Worm (Caenorhabditis elegans) whole organism, young adult: ENCODE measurements around the gene aqp-1.

ENCODE experiments used
- F37B4.10 ChIP-seq: fragments of 200-800 bp; sonication (Bioruptor generic); IDR thresholded peaks from 2 replicates; pipeline ENCODE4 v1.3.6; 2022; ENCODE audit warnings: missing genetic modification characterization, missing compliant biosample characterization
- F39B2.1 ChIP-seq: fragments of 200-800 bp; sonication (Bioruptor generic); IDR thresholded peaks from 2 replicates; pipeline ENCODE4 v1.3.6; 2022; ENCODE audit warnings: missing genetic modification reagents, missing genetic modification characterization, missing compliant biosample characterization
- F55B11.4 ChIP-seq: sonication (generic microtip); optimal IDR thresholded peaks from 2 replicates; lab custom pipeline; 2016; ENCODE audit warnings: missing compliant biosample characterization, missing genetic modification characterization, borderline replicate concordance; ENCODE audit not compliant: insufficient read depth
- F57C9.4 ChIP-seq: sonication (generic microtip); optimal IDR thresholded peaks from 2 replicates; lab custom pipeline; 2017; ENCODE audit warnings: mild to moderate bottlenecking, missing genetic modification characterization, missing compliant biosample characterization
- Y53G8AR.9 ChIP-seq: fragments of 200-800 bp; sonication (Bioruptor generic); conservative IDR thresholded peaks from 2 replicates; pipeline ENCODE4 v1.3.6; 2022; ENCODE audit warnings: missing genetic modification reagents, missing genetic modification characterization, missing compliant biosample characterization
- Y56A3A.18 ChIP-seq: fragments of 200-800 bp; sonication (Bioruptor generic); IDR thresholded peaks from 2 replicates; pipeline ENCODE4 v1.3.6; 2022; ENCODE audit warnings: missing genetic modification reagents, missing genetic modification characterization, missing compliant biosample characterization
- Y67H2A.10 ChIP-seq: fragments of 200-800 bp; sonication (Bioruptor generic); conservative IDR thresholded peaks from 2 replicates; pipeline ENCODE4 v1.3.6; 2022; ENCODE audit warnings: missing genetic modification reagents, missing genetic modification characterization, missing compliant biosample characterization
- Y95B8A.8 ChIP-seq: fragments of 200-800 bp; sonication (Bioruptor generic); IDR thresholded peaks from 2 replicates; pipeline ENCODE4 v1.3.6; 2022; ENCODE audit warnings: missing genetic modification reagents, missing genetic modification characterization, missing compliant biosample characterization
- akir-1 ChIP-seq: fragments of 200-800 bp; sonication (Bioruptor generic); optimal IDR thresholded peaks from 2 replicates; lab custom pipeline; 2018; ENCODE audit warnings: mild to moderate bottlenecking, missing genetic modification characterization, moderate library complexity, missing compliant biosample characterization
- athp-1 ChIP-seq: sonication (generic microtip); optimal IDR thresholded peaks from 2 replicates; lab custom pipeline; 2017; ENCODE audit warnings: mild to moderate bottlenecking, missing genetic modification characterization, missing compliant biosample characterization
- ceh-27 ChIP-seq: fragments of 200-800 bp; sonication (Bioruptor generic); optimal IDR thresholded peaks from 2 replicates; lab custom pipeline; 2018; ENCODE audit warnings: mild to moderate bottlenecking, missing genetic modification characterization, moderate library complexity, missing compliant biosample characterization
- ceh-91 ChIP-seq: fragments of 200-800 bp; sonication (Bioruptor generic); IDR thresholded peaks from 2 replicates; pipeline ENCODE4 v1.3.6; 2022; ENCODE audit warnings: missing genetic modification reagents, missing genetic modification characterization, missing compliant biosample characterization
- chd-7 ChIP-seq: sonication (generic microtip); optimal IDR thresholded peaks from 2 replicates; lab custom pipeline; 2016; ENCODE audit warnings: mild to moderate bottlenecking, missing genetic modification characterization, moderate library complexity, missing compliant biosample characterization
- egrh-3 ChIP-seq: fragments of 200-800 bp; sonication (Bioruptor generic); IDR thresholded peaks from 2 replicates; pipeline ENCODE4 v1.3.6; 2022; ENCODE audit warnings: missing genetic modification reagents, missing genetic modification characterization, missing compliant biosample characterization
- ets-4 ChIP-seq: fragments of 200-800 bp; sonication (Bioruptor generic); optimal IDR thresholded peaks from 2 replicates; lab custom pipeline; 2018; ENCODE audit warnings: mild to moderate bottlenecking, missing genetic modification characterization, missing compliant biosample characterization
- gei-17 ChIP-seq: fragments of 200-800 bp; sonication (Bioruptor generic); optimal IDR thresholded peaks from 2 replicates; lab custom pipeline; 2018; ENCODE audit warnings: mild to moderate bottlenecking, missing genetic modification characterization, missing compliant biosample characterization
- him-1 ChIP-seq: sonication (generic microtip); optimal IDR thresholded peaks from 2 replicates; lab custom pipeline; 2016; ENCODE audit warnings: missing genotype, missing genetic modification reagents, missing genetic modification characterization, missing compliant biosample characterization
- hlh-26 ChIP-seq: fragments of 200-800 bp; sonication (Bioruptor generic); conservative IDR thresholded peaks from 2 replicates; pipeline ENCODE4 v1.3.6; 2022; ENCODE audit warnings: missing genetic modification reagents, missing genetic modification characterization, missing compliant biosample characterization
- hmg-1.2 ChIP-seq: fragments of 200-800 bp; sonication (Bioruptor generic); IDR thresholded peaks from 2 replicates; pipeline ENCODE4 v1.3.6; 2022; ENCODE audit warnings: missing genetic modification reagents, missing genetic modification characterization, missing compliant biosample characterization
- hsf-1 ChIP-seq: fragments of 200-800 bp; sonication (Bioruptor generic); IDR thresholded peaks from 2 replicates; pipeline ENCODE4 v1.3.6; 2022; ENCODE audit warnings: missing genetic modification reagents, missing genetic modification characterization, missing compliant biosample characterization
- let-526 ChIP-seq: fragments of 200-800 bp; sonication (Bioruptor generic); IDR thresholded peaks from 2 replicates; pipeline ENCODE4 v1.3.6; 2022; ENCODE audit warnings: missing genetic modification reagents, missing genetic modification characterization, missing compliant biosample characterization
- let-607 ChIP-seq, 2 experiments: fragments of 200-800 bp in 1 of 2; sonication (Bioruptor generic) in 1 of 2; sonication (generic microtip) in 1 of 2; optimal IDR thresholded peaks; 2 replicates each; lab custom pipeline; 2016 to 2018; ENCODE audit warnings: mild to moderate bottlenecking in 2 of 2, missing compliant biosample characterization in 2 of 2, missing genetic modification characterization in 2 of 2, moderate library complexity in 2 of 2, missing genotype in 1 of 2
- lin-35 ChIP-seq, 3 experiments: fragments of 150-350 bp in 2 of 3; sonication (generic microtip) in 1 of 3; optimal IDR thresholded peaks; 2 replicates each; lab custom pipeline; 2014 to 2018; ENCODE audit warnings: missing biosample characterization in 3 of 3, missing genetic modification characterization in 3 of 3, missing genetic modification reagents in 3 of 3
- lin-40 ChIP-seq: sonication (generic microtip); optimal IDR thresholded peaks from 2 replicates; lab custom pipeline; 2016; ENCODE audit warnings: missing genetic modification characterization, mild to moderate bottlenecking, missing compliant biosample characterization, missing genotype, missing genetic modification reagents
- lsy-27 ChIP-seq: sonication (generic microtip); optimal IDR thresholded peaks from 2 replicates; lab custom pipeline; 2017; ENCODE audit warnings: missing genetic modification characterization, mild to moderate bottlenecking, missing compliant biosample characterization, antibody characterized with exemption, missing genotype, borderline replicate concordance; ENCODE audit not compliant: insufficient read depth
- madf-10 ChIP-seq: sonication (generic microtip); optimal IDR thresholded peaks from 2 replicates; lab custom pipeline; 2016; ENCODE audit warnings: mild to moderate bottlenecking, missing genetic modification characterization, missing compliant biosample characterization
- mcd-1 ChIP-seq: fragments of 200-800 bp; sonication (Bioruptor generic); IDR thresholded peaks from 2 replicates; pipeline ENCODE4 v1.3.6; 2022; ENCODE audit warnings: missing genetic modification reagents, missing genetic modification characterization, missing compliant biosample characterization
- repo-1 ChIP-seq: sonication (generic microtip); optimal IDR thresholded peaks from 2 replicates; lab custom pipeline; 2017; ENCODE audit warnings: mild to moderate bottlenecking, missing genetic modification characterization, missing compliant biosample characterization
- snpc-1.1 ChIP-seq: sonication (generic microtip); optimal IDR thresholded peaks from 2 replicates; lab custom pipeline; 2017; ENCODE audit warnings: missing genetic modification characterization, mild to moderate bottlenecking, missing compliant biosample characterization, antibody characterized with exemption, moderate library complexity, missing genotype, missing genetic modification reagents; ENCODE audit not compliant: insufficient read depth
- snpc-1.3 ChIP-seq: sonication (generic microtip); optimal IDR thresholded peaks from 2 replicates; lab custom pipeline; 2017; ENCODE audit warnings: missing genetic modification characterization, mild to moderate bottlenecking, missing compliant biosample characterization, antibody characterized with exemption, moderate library complexity, missing genotype, missing genetic modification reagents; ENCODE audit not compliant: insufficient read depth
- sptf-2 ChIP-seq: fragments of 200-800 bp; sonication (Bioruptor generic); optimal IDR thresholded peaks from 2 replicates; lab custom pipeline; 2018; ENCODE audit warnings: mild to moderate bottlenecking, missing genetic modification characterization, missing compliant biosample characterization
- tbp1 ChIP-seq: fragments of 200-800 bp; sonication (Bioruptor generic); optimal IDR thresholded peaks from 2 replicates; lab custom pipeline; 2018; ENCODE audit warnings: mild to moderate bottlenecking, missing genetic modification characterization, missing compliant biosample characterization
- unc-62 ChIP-seq: fragments of 150-350 bp; optimal IDR thresholded peaks from 2 replicates; lab custom pipeline; 2014; ENCODE audit warnings: missing biosample characterization, missing genetic modification reagents, missing genetic modification characterization
- zfh-2 ChIP-seq: fragments of 200-800 bp; sonication (Bioruptor generic); conservative IDR thresholded peaks from 2 replicates; pipeline ENCODE4 v1.3.6; 2022; ENCODE audit warnings: missing genetic modification reagents, missing genetic modification characterization, missing compliant biosample characterization
- zim-3 ChIP-seq: sonication (generic microtip); optimal IDR thresholded peaks from 2 replicates; lab custom pipeline; 2017; ENCODE audit warnings: mild to moderate bottlenecking, missing genetic modification characterization, moderate library complexity, missing compliant biosample characterization
- ztf-22 ChIP-seq: fragments of 200-800 bp; sonication (Bioruptor generic); optimal IDR thresholded peaks from 2 replicates; lab custom pipeline; 2018; ENCODE audit warnings: mild to moderate bottlenecking, missing genetic modification characterization, moderate library complexity, missing compliant biosample characterization
- ztf-3 ChIP-seq: fragments of 200-800 bp; sonication (Bioruptor generic); optimal IDR thresholded peaks from 2 replicates; lab custom pipeline; 2018; ENCODE audit warnings: mild to moderate bottlenecking, missing genetic modification characterization, missing compliant biosample characterization

The aqp-1 gene

ce11 chrII:7207649-7208048, 30.5 kb downstream of the aqp-1 start:
- TF ChIP-seq zfh-2, result no peak
- no peak for TF ChIP-seq gei-17 (GFP tag; lab: Kevin White, UChicago)
- no peak for TF ChIP-seq ets-4
- no peak for TF ChIP-seq tbp1 (GFP tag; lab: Kevin White, UChicago)

DNA sequence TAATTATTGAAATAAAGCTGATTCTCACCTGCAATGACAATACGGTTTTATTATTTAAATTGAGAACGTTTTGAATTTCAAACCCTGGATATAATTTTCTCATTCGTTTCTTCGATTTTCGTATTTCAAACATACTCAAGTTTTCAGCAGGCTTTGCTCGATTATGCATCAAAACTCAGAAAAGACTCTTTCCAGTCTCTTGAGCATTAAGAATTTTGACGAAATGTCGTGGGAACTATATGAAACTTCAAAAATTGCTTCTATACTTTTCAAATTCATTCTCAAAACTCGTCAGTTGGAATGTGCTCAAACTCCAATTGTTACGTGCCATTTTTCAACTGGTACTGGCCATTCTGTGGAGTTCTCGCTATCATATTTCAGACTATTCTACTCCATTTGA, 32.8 kb downstream of the aqp-1 start, which contains the start of gene srd-59:
Gene srd-59 (plus strand): TSS at position 301 of the 400 bp plus-strand sequence.
- TF ChIP-seq Y95B8A.8 (GFP tag; lab: Robert Waterston, UW) (no peak), hsf-1 (GFP tag; lab: Robert Waterston, UW) (no peak), athp-1 (no peak), snpc-1.1 (tag; lab: Kevin White, UChicago) (no peak), lin-40 (tag; lab: Kevin White, UChicago) (no peak), mcd-1 (GFP tag; lab: Robert Waterston, UW) (no peak), egrh-3 (no peak), Y67H2A.10 (GFP tag; lab: Robert Waterston, UW) (no peak)

- TF ChIP-seq him-1 (no peak), let-526 (GFP tag; lab: Robert Waterston, UW) (no peak), unc-62 (no peak), ztf-3 (no peak), F55B11.4 (tag; lab: Kevin White, UChicago) (no peak), hlh-26 (GFP tag; lab: Robert Waterston, UW) (no peak), tbp1 (GFP tag; lab: Kevin White, UChicago) (no peak), let-607 (tag; optimal IDR thresholded peaks at IDR 0.05; lab: Kevin White, UChicago) (no peak), F57C9.4 (no peak), snpc-1.3 (tag; lab: Kevin White, UChicago) (no peak), hmg-1.2 (no peak)
- TF ChIP-seq, all 124 proteins: peak for 0
Measured at ce11 chrII:7204951-7205350, 33.2 kb downstream of the aqp-1 start, which contains the start of gene srd-58. Gene srd-58 (minus strand): TSS chrII:7205051.

- TF ChIP-seq Y56A3A.18 (GFP tag; lab: Robert Waterston, UW), result no peak
- TF ChIP-seq ets-4, result no peak
- no peak for TF ChIP-seq Y67H2A.10 (GFP tag; lab: Robert Waterston, UW)
- TF ChIP-seq chd-7 (tag; lab: Kevin White, UChicago), result no peak
- no peak for TF ChIP-seq repo-1 (tag; lab: Kevin White, UChicago)
- no peak for TF ChIP-seq F39B2.1 (GFP tag; lab: Robert Waterston, UW)
- TF ChIP-seq lsy-27, result no peak
- TF ChIP-seq akir-1, result no peak
- TF ChIP-seq hmg-1.2, result no peak
- no peak for TF ChIP-seq ceh-27 (GFP tag; lab: Kevin White, UChicago)
- no peak for TF ChIP-seq F37B4.10 (GFP tag; lab: Robert Waterston, UW)
- no peak for TF ChIP-seq let-526 (GFP tag; lab: Robert Waterston, UW)
- no peak for TF ChIP-seq zim-3 (tag; lab: Kevin White, UChicago)
- TF ChIP-seq Y53G8AR.9, result no peak
- TF ChIP-seq ztf-22 (GFP tag; lab: Kevin White, UChicago), result no peak
- no peak for TF ChIP-seq lin-35 (GFP tag; optimal IDR thresholded peaks at IDR 0.05; lab: Kevin White, UChicago)
- no peak for TF ChIP-seq hsf-1 (GFP tag; lab: Robert Waterston, UW)
- no peak for TF ChIP-seq madf-10 (tag; lab: Kevin White, UChicago)
- no peak for TF ChIP-seq ceh-91
- no peak for TF ChIP-seq sptf-2 (GFP tag; lab: Kevin White, UChicago)
- TF ChIP-seq, all 124 proteins: peak for 0
Measured at ce11 chrII:7203110-7203509, 35.0 kb downstream of the aqp-1 start, which contains the start of gene srd-56. Gene srd-56 (minus strand): TSS chrII:7203210.
